Fruit fly (Drosophila melanogaster): ENCODE data around the gene PIG-Wa.
A peak's percentile ranks its signal among the peaks of the same experiment; 100 is the strongest.

The PIG-Wa gene

dm6 chr2L:2380805-2381204, 2.2 kb upstream of the PIG-Wa start, which contains the start of gene Eogt (continued):
- peak; percentile 77 for TF ChIP-seq CG2116 (GFP tag; optimal IDR thresholded peaks at IDR 0.05)
- peak; percentile 90 for TF ChIP-seq CG6175 (GFP tag; IDR thresholded peaks at IDR 0.05)
- TF ChIP-seq Six4 (GFP tag; optimal IDR thresholded peaks at IDR 0.05): peak; percentile 79
- peak; percentile 69 for TF ChIP-seq Deaf1 (tag; optimal IDR thresholded peaks at IDR 0.05)
- TF ChIP-seq Neu2 (GFP tag; optimal IDR thresholded peaks at IDR 0.05; ENCODE audit: borderline replicate concordance): no peak
- TF ChIP-seq CG4328 (GFP tag; optimal IDR thresholded peaks at IDR 0.05): peak; percentile 60
- TF ChIP-seq HLH3B (GFP tag; IDR thresholded peaks at IDR 0.05): peak; percentile 96
- TF ChIP-seq CG15269 (tag; optimal IDR thresholded peaks at IDR 0.05): peak; percentile 94
- peak; percentile 79 for TF ChIP-seq Sox100B (GFP tag; optimal IDR thresholded peaks at IDR 0.05)
- peak; percentile 98 for TF ChIP-seq dmrt11E (tag; optimal IDR thresholded peaks at IDR 0.05)
- TF ChIP-seq CG12942 (GFP tag; optimal IDR thresholded peaks at IDR 0.05): peak; percentile 93
- TF ChIP-seq CG6654 (GFP tag; optimal IDR thresholded peaks at IDR 0.05): peak; percentile 70
- peak; percentile 92 for TF ChIP-seq gsb (GFP tag; IDR thresholded peaks at IDR 0.05)
- TF ChIP-seq tin (GFP tag; optimal IDR thresholded peaks at IDR 0.05): peak; percentile 88
- peak; percentile 84 for TF ChIP-seq CG2875 (GFP tag; optimal IDR thresholded peaks at IDR 0.05)
- TF ChIP-seq sqz (GFP tag; optimal IDR thresholded peaks at IDR 0.05): no peak
- no peak for TF ChIP-seq CG14860 (GFP tag; IDR thresholded peaks at IDR 0.05; ENCODE audit: partially characterized antibody)
- TF ChIP-seq CG6683 (GFP tag; optimal IDR thresholded peaks at IDR 0.05): peak; percentile 68
- peak; percentile 77; the same call in 1 of the 2 replicates for TF ChIP-seq cas (GFP tag; IDR thresholded peaks at IDR 0.05)
- TF ChIP-seq lmd (GFP tag; IDR thresholded peaks at IDR 0.05): peak; percentile 96
- TF ChIP-seq CG8089 (GFP tag; optimal IDR thresholded peaks at IDR 0.05): peak; percentile 63
- TF ChIP-seq Mad (GFP tag; optimal IDR thresholded peaks at IDR 0.05): peak; percentile 71
- no peak for TF ChIP-seq eve (GFP tag; optimal IDR thresholded peaks at IDR 0.05)
- peak; percentile 95 for TF ChIP-seq Myb (GFP tag; optimal IDR thresholded peaks at IDR 0.05)
- TF ChIP-seq CG12744 (GFP tag; optimal IDR thresholded peaks at IDR 0.05): peak; percentile 68
- TF ChIP-seq yki (optimal IDR thresholded peaks at IDR 0.05): no peak
- peak; percentile 95 for TF ChIP-seq dati (GFP tag; IDR thresholded peaks at IDR 0.05)
- peak; percentile 96 for TF ChIP-seq CG14441 (GFP tag; IDR thresholded peaks at IDR 0.05)
- peak; percentile 87 for TF ChIP-seq nerfin-1 (tag; optimal IDR thresholded peaks at IDR 0.05)
- TF ChIP-seq gcm (GFP tag; optimal IDR thresholded peaks at IDR 0.05): peak; percentile 93
- no peak for TF ChIP-seq bigmax (GFP tag; optimal IDR thresholded peaks at IDR 0.05)
- TF ChIP-seq CG12769 (tag; optimal IDR thresholded peaks at IDR 0.05): peak; percentile 97
- peak; percentile 43 for TF ChIP-seq CG6765 (GFP tag; optimal IDR thresholded peaks at IDR 0.05)
- TF ChIP-seq NC2α (GFP tag; optimal IDR thresholded peaks at IDR 0.05): peak; percentile 36
- peak; percentile 94 for TF ChIP-seq CG14050 (GFP tag; IDR thresholded peaks at IDR 0.05)
- TF ChIP-seq NFAT (GFP tag; IDR thresholded peaks at IDR 0.05): peak; percentile 95
- TF ChIP-seq slp2 (GFP tag; optimal IDR thresholded peaks at IDR 0.05): peak; percentile 63
- peak; percentile 84 for TF ChIP-seq CG8290 (GFP tag; optimal IDR thresholded peaks at IDR 0.05)
- peak; percentile 58 to 98 for TF ChIP-seq CG8290 (tag; optimal IDR thresholded peaks at IDR 0.05)
- peak; percentile 76 for TF ChIP-seq pho (GFP tag; optimal IDR thresholded peaks at IDR 0.05)
- peak; percentile 96 for TF ChIP-seq ase (GFP tag; IDR thresholded peaks at IDR 0.05)
- peak; percentile 27 for TF ChIP-seq gro (GFP tag; optimal IDR thresholded peaks at IDR 0.05)
- TF ChIP-seq B-H2 (GFP tag; optimal IDR thresholded peaks at IDR 0.05): peak; percentile 77
- peak; percentile 65 for TF ChIP-seq CG17802 (tag; optimal IDR thresholded peaks at IDR 0.05)
- TF ChIP-seq al (GFP tag; IDR thresholded peaks at IDR 0.05): peak; percentile 92
- no peak for TF ChIP-seq Tbp (GFP tag; optimal IDR thresholded peaks at IDR 0.05)
- peak; percentile 67 for TF ChIP-seq BtbVII (GFP tag; optimal IDR thresholded peaks at IDR 0.05)
- peak; percentile 54 for TF ChIP-seq CG10565 (GFP tag; optimal IDR thresholded peaks at IDR 0.05)
- no peak for TF ChIP-seq inv (GFP tag; IDR thresholded peaks at IDR 0.05; ENCODE audit: partially characterized antibody)
- peak; percentile 92 for TF ChIP-seq sim (GFP tag; IDR thresholded peaks at IDR 0.05)
- TF ChIP-seq Bdp1 (GFP tag; optimal IDR thresholded peaks at IDR 0.05): peak; percentile 68
- TF ChIP-seq phol (tag; optimal IDR thresholded peaks at IDR 0.05): peak; percentile 94
